Worm (Caenorhabditis elegans) whole organism, L1 larva: ENCODE measurements around the gene srh-38.

Experiments used
- C04F5.9 ChIP-seq: sonication (generic microtip); optimal IDR thresholded peaks from 2 replicates; lab custom pipeline; 2016; ENCODE audit warnings: missing genetic modification characterization, missing compliant biosample characterization
- C16A3.4 ChIP-seq: fragments of 150-350 bp; optimal IDR thresholded peaks from 2 replicates; lab custom pipeline; 2014; ENCODE audit warnings: missing biosample characterization, missing genetic modification characterization
- C34B4.2 ChIP-seq: sonication (generic microtip); optimal IDR thresholded peaks from 2 replicates; lab custom pipeline; 2017; ENCODE audit warnings: mild to moderate bottlenecking, missing genetic modification characterization, missing compliant biosample characterization
- F16B12.6 ChIP-seq: fragments of 150-350 bp; optimal IDR thresholded peaks from 2 replicates; lab custom pipeline; 2014; ENCODE audit warnings: missing biosample characterization, missing genetic modification characterization
- aha-1 ChIP-seq: fragments of 150-350 bp; optimal IDR thresholded peaks from 2 replicates; lab custom pipeline; 2014; ENCODE audit warnings: missing biosample characterization, missing genetic modification characterization
- aly-2 ChIP-seq: fragments of 150-350 bp; optimal IDR thresholded peaks from 2 replicates; lab custom pipeline; 2014; ENCODE audit warnings: missing biosample characterization, missing genetic modification characterization
- ama-1 ChIP-seq: fragments of 150-350 bp; optimal IDR thresholded peaks from 2 replicates; lab custom pipeline; 2014
- ceh-8 ChIP-seq: fragments of 200-800 bp; sonication (Bioruptor generic); optimal IDR thresholded peaks from 2 replicates; lab custom pipeline; 2018; ENCODE audit warnings: mild to moderate bottlenecking, missing genetic modification characterization, moderate library complexity, missing compliant biosample characterization
- ceh-88 ChIP-seq: fragments of 200-800 bp; sonication (Bioruptor generic); IDR thresholded peaks from 2 replicates; pipeline ENCODE4 v1.3.6; 2022; ENCODE audit warnings: missing genetic modification characterization, missing compliant biosample characterization
- ces-1 ChIP-seq: fragments of 150-350 bp; optimal IDR thresholded peaks from 2 replicates; lab custom pipeline; 2014; ENCODE audit warnings: missing biosample characterization, missing genetic modification reagents, missing genetic modification characterization
- dsc-1 ChIP-seq: sonication (generic microtip); optimal IDR thresholded peaks from 2 replicates; lab custom pipeline; 2016; ENCODE audit warnings: mild to moderate bottlenecking, missing genetic modification characterization, missing compliant biosample characterization
- efl-1 ChIP-seq, 4 experiments: fragments of 150-350 bp; optimal IDR thresholded peaks in 3 of 4; peaks in 1 of 4; 1 replicate in 1 of 4; 2 replicates in 3 of 4; lab custom pipeline; 2014; ENCODE audit warnings: missing biosample characterization in 2 of 4, missing genetic modification characterization in 2 of 4, missing genetic modification reagents in 2 of 4
- efl-3 ChIP-seq: fragments of 200-800 bp; sonication (Bioruptor generic); optimal IDR thresholded peaks from 2 replicates; lab custom pipeline; 2018; ENCODE audit warnings: mild to moderate bottlenecking, missing genetic modification characterization, missing compliant biosample characterization
- ets-5 ChIP-seq: fragments of 200-800 bp; sonication (Bioruptor generic); IDR thresholded peaks from 2 replicates; pipeline ENCODE4 v1.3.6; 2022; ENCODE audit warnings: missing genetic modification characterization, missing compliant biosample characterization
- fkh-4 ChIP-seq: sonication (generic microtip); optimal IDR thresholded peaks from 2 replicates; lab custom pipeline; 2016; ENCODE audit warnings: missing compliant biosample characterization, missing genetic modification characterization, borderline replicate concordance
- hlh-4 ChIP-seq: sonication (generic microtip); optimal IDR thresholded peaks from 2 replicates; lab custom pipeline; 2016; ENCODE audit warnings: mild to moderate bottlenecking, missing genetic modification characterization, missing compliant biosample characterization
- irx-1 ChIP-seq: sonication (generic microtip); optimal IDR thresholded peaks from 2 replicates; lab custom pipeline; 2016; ENCODE audit warnings: missing genetic modification characterization, missing compliant biosample characterization
- lin-14 ChIP-seq: fragments of 200-800 bp; sonication (Bioruptor generic); optimal IDR thresholded peaks from 2 replicates; lab custom pipeline; 2018; ENCODE audit warnings: mild to moderate bottlenecking, missing genetic modification characterization, moderate library complexity, missing compliant biosample characterization
- lin-39 ChIP-seq: fragments of 150-350 bp; optimal IDR thresholded peaks from 2 replicates; lab custom pipeline; 2014; ENCODE audit warnings: missing biosample characterization, missing genetic modification reagents, missing genetic modification characterization
- lir-3 ChIP-seq: sonication (generic microtip); optimal IDR thresholded peaks from 2 replicates; lab custom pipeline; 2016; ENCODE audit warnings: mild to moderate bottlenecking, missing genetic modification characterization, moderate library complexity, missing compliant biosample characterization; ENCODE audit not compliant: poor library complexity
- mab-9 ChIP-seq: fragments of 200-800 bp; sonication (Bioruptor generic); IDR thresholded peaks from 2 replicates; pipeline ENCODE4 v1.3.6; 2022; ENCODE audit warnings: missing genetic modification reagents, missing genetic modification characterization, missing compliant biosample characterization
- mdl-1 ChIP-seq, 2 experiments: fragments of 150-350 bp; optimal IDR thresholded peaks; 2 replicates each; lab custom pipeline; 2014 to 2017; ENCODE audit warnings: missing biosample characterization in 2 of 2, missing genetic modification characterization in 2 of 2, inconsistent platforms in 1 of 2
- mep-1 ChIP-seq: fragments of 150-350 bp; optimal IDR thresholded peaks from 2 replicates; lab custom pipeline; 2014; ENCODE audit warnings: missing biosample characterization, missing genetic modification characterization
- nhr-11 ChIP-seq: fragments of 150-350 bp; optimal IDR thresholded peaks from 2 replicates; lab custom pipeline; 2014; ENCODE audit warnings: missing biosample characterization, missing genetic modification characterization
- nhr-12 ChIP-seq: sonication (generic microtip); optimal IDR thresholded peaks from 2 replicates; lab custom pipeline; 2017; ENCODE audit warnings: missing biosample characterization, missing genetic modification characterization
- nhr-237 ChIP-seq: fragments of 150-350 bp; optimal IDR thresholded peaks from 2 replicates; lab custom pipeline; 2014; ENCODE audit warnings: missing biosample characterization, missing genetic modification characterization
- nhr-71 ChIP-seq: sonication (generic microtip); optimal IDR thresholded peaks from 2 replicates; lab custom pipeline; 2016; ENCODE audit warnings: mild to moderate bottlenecking, missing genetic modification characterization, moderate library complexity, missing compliant biosample characterization
- nhr-76 ChIP-seq: sonication (generic microtip); optimal IDR thresholded peaks from 2 replicates; lab custom pipeline; 2017; ENCODE audit warnings: missing biosample characterization, missing genetic modification characterization
- nhr-77 ChIP-seq: fragments of 150-350 bp; optimal IDR thresholded peaks from 2 replicates; lab custom pipeline; 2014; ENCODE audit warnings: missing biosample characterization, missing genetic modification characterization
- nhr-85 ChIP-seq: sonication (generic microtip); peaks from one replicate; lab custom pipeline; 2016; ENCODE audit warnings: missing genetic modification characterization, inconsistent platforms, missing compliant biosample characterization
- nhr-90 ChIP-seq: sonication (generic microtip); optimal IDR thresholded peaks from 2 replicates; lab custom pipeline; 2016; ENCODE audit warnings: mild to moderate bottlenecking, missing genetic modification characterization, missing compliant biosample characterization; ENCODE audit not compliant: poor library complexity
- skn-1 ChIP-seq: fragments of 150-350 bp; optimal IDR thresholded peaks from 2 replicates; lab custom pipeline; 2014; ENCODE audit warnings: missing biosample characterization, missing genetic modification characterization
- snpc-4 ChIP-seq: fragments of 150-350 bp; optimal IDR thresholded peaks from 2 replicates; lab custom pipeline; 2014; ENCODE audit warnings: missing biosample characterization, missing genetic modification characterization
- sox-4 ChIP-seq: sonication (generic microtip); optimal IDR thresholded peaks from 2 replicates; lab custom pipeline; 2016; ENCODE audit warnings: missing genetic modification characterization, missing compliant biosample characterization
- sptf-1 ChIP-seq: fragments of 150-350 bp; optimal IDR thresholded peaks from 2 replicates; lab custom pipeline; 2014; ENCODE audit warnings: missing biosample characterization, missing genetic modification characterization
- swsn-7 ChIP-seq: sonication (generic microtip); optimal IDR thresholded peaks from 2 replicates; lab custom pipeline; 2016; ENCODE audit warnings: missing genetic modification characterization, missing compliant biosample characterization
- tbx-2 ChIP-seq: sonication (generic microtip); optimal IDR thresholded peaks from 2 replicates; lab custom pipeline; 2016; ENCODE audit warnings: missing genetic modification characterization, missing compliant biosample characterization
- tlp-1 ChIP-seq: fragments of 150-350 bp; optimal IDR thresholded peaks from 2 replicates; lab custom pipeline; 2014; ENCODE audit warnings: missing biosample characterization, missing genetic modification characterization
- unc-30 ChIP-seq: sonication (generic microtip); optimal IDR thresholded peaks from 2 replicates; lab custom pipeline; 2017; ENCODE audit warnings: missing biosample characterization, missing genetic modification characterization
- unc-62 ChIP-seq: fragments of 150-350 bp; optimal IDR thresholded peaks from 2 replicates; lab custom pipeline; 2014; ENCODE audit warnings: missing biosample characterization, missing genetic modification reagents, missing genetic modification characterization
- zag-1 ChIP-seq: fragments of 150-350 bp; optimal IDR thresholded peaks from 2 replicates; lab custom pipeline; 2014; ENCODE audit warnings: missing biosample characterization, missing genetic modification characterization
- ztf-11 ChIP-seq, 2 experiments: sonication (generic microtip); optimal IDR thresholded peaks; 2 replicates each; lab custom pipeline; 2016 to 2017; ENCODE audit warnings: missing genetic modification characterization in 2 of 2, missing biosample characterization in 1 of 2, missing compliant biosample characterization in 1 of 2

The srh-38 gene

DNA sequence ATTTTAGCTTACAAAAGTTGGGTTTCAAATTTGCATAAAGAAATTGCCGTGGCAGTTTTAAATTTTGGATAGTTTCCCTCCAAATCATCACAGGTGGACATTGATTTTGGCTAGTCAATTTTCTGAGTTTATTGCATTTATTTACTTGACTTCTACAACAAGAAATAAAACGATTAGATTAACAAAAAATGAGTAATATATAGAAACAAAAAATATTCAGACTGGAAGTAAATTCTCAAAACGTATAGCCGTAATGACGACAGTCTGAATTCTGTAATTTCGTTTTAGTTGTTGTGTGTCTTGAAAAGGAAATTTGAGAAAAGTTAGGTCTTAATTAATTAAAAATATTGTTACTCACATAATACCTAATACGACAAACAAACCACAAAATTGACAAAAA lies 16.0 kb upstream of the srh-38 start, which contains the start of gene srw-141:
TSS of gene srw-141 (minus strand) at position 101 of the 400 bp plus-strand sequence.
- no peak for TF ChIP-seq mab-9 (GFP tag; lab: Robert Waterston, UW)
- TF ChIP-seq tlp-1: no peak

- TF ChIP-seq aly-2 (tag; lab: Kevin White, UChicago) (no peak), ceh-88 (GFP tag; lab: Robert Waterston, UW) (no peak), fkh-4 (no peak)
Observed at ce11 chrV:2934075-2934474, 11.6 kb upstream of the srh-38 start, which contains the start of gene srh-247. Gene srh-247, minus strand, starts transcription at chrV:2934175.

DNA sequence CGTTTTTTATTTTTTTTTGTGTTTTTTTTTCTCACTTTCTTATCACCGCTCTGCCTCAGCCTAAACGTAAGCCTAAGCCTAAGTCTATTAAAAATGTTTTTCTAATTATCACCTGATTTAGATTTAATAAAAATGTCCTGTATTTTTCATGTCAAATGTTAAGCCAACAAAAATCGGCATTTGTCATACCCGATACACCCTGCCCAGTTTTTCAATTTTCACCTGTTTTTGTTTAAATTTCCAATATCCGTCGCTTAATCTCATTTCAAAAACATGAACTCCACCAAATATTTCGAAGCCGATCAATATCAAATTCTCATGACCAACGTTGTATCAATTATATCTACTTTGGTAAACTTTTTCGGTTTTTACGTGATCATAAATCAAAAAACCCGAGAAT lies 8.8 kb upstream of the srh-38 start, which contains the start of gene C31B8.1:
TSS of gene C31B8.1 (plus strand) at position 301 of the 400 bp plus-strand sequence.
- no peak for TF ChIP-seq efl-1 (optimal IDR thresholded peaks at IDR 0.05; lab: Kevin White, UChicago)
- TF ChIP-seq efl-1 (GFP tag; optimal IDR thresholded peaks at IDR 0.05 in 1 of 2; lab: Kevin White, UChicago): peak in 1 of 2 experiments; percentile 78
- no peak for TF ChIP-seq C34B4.2 (tag; lab: Kevin White, UChicago)
- TF ChIP-seq, all 84 proteins: peak for 1

DNA sequence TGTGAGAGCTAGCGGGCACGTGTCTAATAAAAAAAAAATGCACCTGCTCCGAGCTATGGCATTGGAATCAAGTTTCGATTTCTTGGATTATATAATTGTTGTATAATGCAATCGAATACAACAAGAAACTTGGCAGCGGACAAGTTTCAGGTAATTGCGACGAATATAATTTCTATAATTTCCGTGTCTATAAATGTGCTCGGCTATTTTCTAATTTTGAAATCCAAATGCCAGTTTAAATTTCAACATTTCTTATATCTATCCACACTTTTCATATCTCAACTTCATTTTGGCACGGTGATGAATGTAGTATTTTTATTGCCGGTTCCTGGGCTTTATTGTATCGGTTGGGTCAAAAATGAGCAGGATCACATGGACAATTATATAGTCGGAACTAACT lies 7.3 kb upstream of the srh-38 start, which contains the start of gene C31B8.16:
TSS of gene C31B8.16 (plus strand) at position 301 of the 400 bp plus-strand sequence.
- no peak for TF ChIP-seq nhr-76 (tag; lab: Kevin White, UChicago)
- TF ChIP-seq lir-3 (tag; lab: Kevin White, UChicago): no peak
- TF ChIP-seq ama-1 (lab: Kevin White, UChicago): no peak
- no peak for TF ChIP-seq mep-1 (tag; lab: Kevin White, UChicago)
- no peak for TF ChIP-seq sptf-1 (tag; lab: Kevin White, UChicago)
- TF ChIP-seq sox-4: no peak
- no peak for TF ChIP-seq tbx-2 (tag; lab: Kevin White, UChicago)
- no peak for TF ChIP-seq snpc-4 (tag; lab: Kevin White, UChicago)
- TF ChIP-seq nhr-12: no peak
- TF ChIP-seq mdl-1 (tag; optimal IDR thresholded peaks at IDR 0.05; lab: Kevin White, UChicago): no peak
- no peak for TF ChIP-seq mab-9 (GFP tag; lab: Robert Waterston, UW)
- TF ChIP-seq F16B12.6: no peak
- TF ChIP-seq irx-1 (tag; lab: Kevin White, UChicago): no peak
- TF ChIP-seq ces-1 (GFP tag; lab: Kevin White, UChicago): no peak
- no peak for TF ChIP-seq nhr-90 (tag; lab: Kevin White, UChicago)
- TF ChIP-seq dsc-1 (tag; lab: Kevin White, UChicago): no peak
- no peak for TF ChIP-seq nhr-85 (tag; lab: Kevin White, UChicago)
- TF ChIP-seq efl-3 (GFP tag; lab: Kevin White, UChicago): no peak
- TF ChIP-seq C16A3.4 (tag; lab: Kevin White, UChicago): no peak
- TF ChIP-seq fkh-4: no peak
- TF ChIP-seq, all 84 proteins: peak for 0

DNA sequence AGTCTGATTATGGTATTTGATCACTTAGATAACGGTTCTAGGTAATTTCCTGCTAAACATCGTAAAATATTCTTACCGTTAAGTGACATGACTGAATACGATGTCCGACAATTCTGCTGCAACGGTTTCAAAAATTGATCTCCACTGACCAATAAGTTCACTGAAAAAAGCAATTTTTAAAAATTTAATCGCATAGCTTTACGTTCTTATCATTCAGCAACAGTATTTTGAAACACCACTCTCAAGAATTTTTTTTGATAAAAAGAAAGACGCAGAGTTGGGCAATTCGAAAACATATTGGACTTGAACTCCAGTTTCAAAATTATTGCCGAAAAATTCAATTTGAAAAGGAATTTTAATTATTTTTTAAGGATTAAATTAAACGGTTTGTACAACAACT lies 5.1 kb upstream of the srh-38 start, which contains the start of gene C31B8.12:
TSS of gene C31B8.12 (minus strand) at position 101 of the 400 bp plus-strand sequence.
- TF ChIP-seq nhr-11 (tag; lab: Kevin White, UChicago) (no peak), aha-1 (tag; lab: Kevin White, UChicago) (no peak), ztf-11 (tag; optimal IDR thresholded peaks at IDR 0.05; lab: Kevin White, UChicago) (no peak), efl-3 (GFP tag; lab: Kevin White, UChicago) (no peak), hlh-4 (tag; lab: Kevin White, UChicago) (no peak), nhr-77 (no peak), C04F5.9 (tag; lab: Kevin White, UChicago) (no peak), swsn-7 (tag; lab: Kevin White, UChicago) (no peak), nhr-237 (tag; lab: Kevin White, UChicago) (no peak), lin-14 (GFP tag; lab: Kevin White, UChicago) (no peak), ceh-8 (GFP tag; lab: Kevin White, UChicago) (no peak), unc-62 (no peak), nhr-76 (tag; lab: Kevin White, UChicago) (no peak), ets-5 (no peak), lin-39 (tag; lab: Kevin White, UChicago) (no peak), skn-1 (tag; lab: Kevin White, UChicago) (no peak), nhr-71 (tag; lab: Kevin White, UChicago) (no peak), zag-1 (tag; lab: Kevin White, UChicago) (no peak), irx-1 (tag; lab: Kevin White, UChicago) (no peak), unc-30 (no peak)
